Fruit fly (Drosophila melanogaster): Measurements from ENCODE around the gene squ.

DNA sequence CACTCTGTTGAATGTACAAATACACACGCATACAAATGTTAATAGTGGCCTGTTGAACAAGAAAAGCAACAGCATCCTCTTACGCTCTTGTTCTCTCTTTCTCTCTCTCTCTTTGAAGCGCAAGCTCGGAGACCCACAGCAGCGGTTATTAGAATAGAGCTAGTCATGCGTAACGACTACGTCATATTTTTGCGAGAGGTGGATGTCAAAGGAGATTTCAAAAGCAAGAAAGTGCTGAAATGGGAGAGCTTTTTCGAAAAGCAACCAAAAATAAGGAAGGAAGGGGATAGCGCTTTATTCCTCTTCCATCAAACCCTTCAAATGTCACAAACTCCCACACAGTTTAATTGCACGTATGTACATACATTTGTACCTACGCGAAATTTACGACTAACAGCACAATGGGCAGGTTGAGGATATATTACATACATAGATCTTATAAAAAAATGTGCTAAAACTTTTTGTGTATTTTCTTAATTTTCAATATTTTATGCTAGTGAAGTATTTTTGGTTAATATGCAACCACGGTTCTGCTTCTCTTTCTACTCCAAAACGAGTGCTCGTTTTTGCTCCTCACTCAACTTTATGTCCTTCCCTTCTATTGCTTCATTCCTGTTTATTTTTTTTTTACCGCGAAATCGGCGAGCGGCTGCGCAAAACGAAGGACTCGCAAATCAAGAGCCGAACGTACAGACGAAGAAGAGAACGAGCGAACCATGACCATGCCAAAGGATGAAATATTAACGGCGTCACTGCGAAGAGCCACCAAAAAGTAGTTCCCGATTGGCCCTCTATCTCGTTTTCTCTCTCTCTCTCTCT lies 10.2 kb downstream of the squ start:
- TF ChIP-seq CG8478 (optimal IDR thresholded peaks at IDR 0.05) (no peak), EcR (GFP tag; optimal IDR thresholded peaks at IDR 0.05) (no peak)

Measured in whole organism.